Worm (Caenorhabditis elegans) whole organism, late embryonic: Measurements from ENCODE around the gene nrf-6.

Experiments
- C08G9.2 ChIP-seq: sonication (generic microtip); optimal IDR thresholded peaks from 2 replicates; lab custom pipeline; 2016; ENCODE audit warnings: mild to moderate bottlenecking, missing genetic modification characterization, moderate library complexity, missing compliant biosample characterization
- C38D4.7 ChIP-seq: fragments of 200-800 bp; sonication (Bioruptor generic); optimal IDR thresholded peaks from 2 replicates; lab custom pipeline; 2018; ENCODE audit warnings: mild to moderate bottlenecking, missing genetic modification characterization, moderate library complexity, missing compliant biosample characterization
- F13H6.1 ChIP-seq: sonication (generic microtip); optimal IDR thresholded peaks from 2 replicates; lab custom pipeline; 2016; ENCODE audit warnings: missing genetic modification characterization, missing compliant biosample characterization
- K02D7.2 ChIP-seq: sonication (generic microtip); optimal IDR thresholded peaks from 2 replicates; lab custom pipeline; 2017; ENCODE audit warnings: mild to moderate bottlenecking, missing genetic modification characterization, missing compliant biosample characterization
- K09A11.1 ChIP-seq: sonication (generic microtip); optimal IDR thresholded peaks from 2 replicates; lab custom pipeline; 2017; ENCODE audit warnings: antibody characterized with exemption, mild to moderate bottlenecking, missing genetic modification characterization, missing compliant biosample characterization; ENCODE audit not compliant: insufficient read depth
- ama-1 ChIP-seq: fragments of 150-350 bp; optimal IDR thresholded peaks from 2 replicates; lab custom pipeline; 2014
- ceh-14 ChIP-seq: sonication (generic microtip); optimal IDR thresholded peaks from 2 replicates; lab custom pipeline; 2016; ENCODE audit warnings: missing genotype, missing genetic modification characterization, missing compliant biosample characterization
- ceh-18 ChIP-seq: sonication (generic microtip); optimal IDR thresholded peaks from 2 replicates; lab custom pipeline; 2016; ENCODE audit warnings: missing genetic modification characterization, missing compliant biosample characterization
- ceh-19 ChIP-seq: fragments of 200-800 bp; sonication (Bioruptor generic); optimal IDR thresholded peaks from 2 replicates; lab custom pipeline; 2018; ENCODE audit warnings: mild to moderate bottlenecking, missing genetic modification characterization, missing compliant biosample characterization
- ceh-2 ChIP-seq: sonication (generic microtip); optimal IDR thresholded peaks from 2 replicates; lab custom pipeline; 2016; ENCODE audit warnings: missing genotype, missing genetic modification characterization, missing compliant biosample characterization
- ceh-22 ChIP-seq: sonication (generic microtip); optimal IDR thresholded peaks from 2 replicates; lab custom pipeline; 2017; ENCODE audit warnings: missing biosample characterization, missing genetic modification characterization
- ceh-31 ChIP-seq: sonication (generic microtip); optimal IDR thresholded peaks from 2 replicates; lab custom pipeline; 2016; ENCODE audit warnings: missing genetic modification characterization, missing compliant biosample characterization
- ceh-34 ChIP-seq: sonication (generic microtip); optimal IDR thresholded peaks from 2 replicates; lab custom pipeline; 2016; ENCODE audit warnings: mild to moderate bottlenecking, missing genetic modification characterization, missing compliant biosample characterization
- ceh-45 ChIP-seq: fragments of 200-800 bp; sonication (Bioruptor generic); IDR thresholded peaks from 2 replicates; pipeline ENCODE4 v1.3.6; 2022; ENCODE audit warnings: missing genetic modification reagents, missing genetic modification characterization, missing compliant biosample characterization
- ceh-48 ChIP-seq: sonication (generic microtip); optimal IDR thresholded peaks from 2 replicates; lab custom pipeline; 2016; ENCODE audit warnings: missing genetic modification characterization, inconsistent platforms, missing compliant biosample characterization
- ceh-9 ChIP-seq: sonication (generic microtip); optimal IDR thresholded peaks from 2 replicates; lab custom pipeline; 2016; ENCODE audit warnings: mild to moderate bottlenecking, missing genetic modification characterization, inconsistent platforms, missing compliant biosample characterization
- che-1 ChIP-seq: sonication (generic microtip); optimal IDR thresholded peaks from 2 replicates; lab custom pipeline; 2016; ENCODE audit warnings: mild to moderate bottlenecking, missing genetic modification characterization, missing compliant biosample characterization
- dmd-4 ChIP-seq: sonication (generic microtip); optimal IDR thresholded peaks from 2 replicates; lab custom pipeline; 2016; ENCODE audit warnings: borderline replicate concordance, missing genetic modification characterization, missing compliant biosample characterization
- dve-1 ChIP-seq: sonication (generic microtip); optimal IDR thresholded peaks from 2 replicates; lab custom pipeline; 2017; ENCODE audit warnings: antibody characterized with exemption, mild to moderate bottlenecking, missing genetic modification characterization, missing compliant biosample characterization
- elt-2 ChIP-seq: sonication (generic microtip); optimal IDR thresholded peaks from 2 replicates; lab custom pipeline; 2016; ENCODE audit warnings: missing genetic modification reagents, missing genetic modification characterization, missing compliant biosample characterization
- ets-4 ChIP-seq: sonication (generic microtip); optimal IDR thresholded peaks from 2 replicates; lab custom pipeline; 2016; ENCODE audit warnings: missing genetic modification characterization, missing compliant biosample characterization
- eyg-1 ChIP-seq: sonication (generic microtip); optimal IDR thresholded peaks from 2 replicates; lab custom pipeline; 2016; ENCODE audit warnings: missing genotype, missing genetic modification characterization, missing compliant biosample characterization
- fax-1 ChIP-seq: sonication (generic microtip); optimal IDR thresholded peaks from 2 replicates; lab custom pipeline; 2016; ENCODE audit warnings: missing genotype, missing genetic modification characterization, missing compliant biosample characterization
- fkh-6 ChIP-seq: sonication (generic microtip); optimal IDR thresholded peaks from 2 replicates; lab custom pipeline; 2016; ENCODE audit warnings: missing genetic modification characterization, missing compliant biosample characterization
- hlh-15 ChIP-seq: sonication (generic microtip); optimal IDR thresholded peaks from 2 replicates; lab custom pipeline; 2016; ENCODE audit warnings: missing genetic modification characterization, missing compliant biosample characterization
- hlh-30 ChIP-seq: sonication (generic microtip); optimal IDR thresholded peaks from 2 replicates; lab custom pipeline; 2017; ENCODE audit warnings: antibody characterized with exemption, missing genetic modification characterization, missing compliant biosample characterization; ENCODE audit not compliant: insufficient read depth
- lim-6 ChIP-seq: sonication (generic microtip); optimal IDR thresholded peaks from 2 replicates; lab custom pipeline; 2016; ENCODE audit warnings: missing genetic modification characterization, missing compliant biosample characterization
- lin-11 ChIP-seq: fragments of 200-800 bp; sonication (Bioruptor generic); optimal IDR thresholded peaks from 2 replicates; lab custom pipeline; 2018; ENCODE audit warnings: mild to moderate bottlenecking, missing genetic modification characterization, missing compliant biosample characterization
- nfya-1 ChIP-seq: sonication (generic microtip); optimal IDR thresholded peaks from 2 replicates; lab custom pipeline; 2017; ENCODE audit warnings: missing genetic modification characterization, mild to moderate bottlenecking, missing compliant biosample characterization, antibody characterized with exemption, moderate library complexity
- nhr-11 ChIP-seq: fragments of 150-350 bp; optimal IDR thresholded peaks from 2 replicates; lab custom pipeline; 2014; ENCODE audit warnings: missing biosample characterization, missing genetic modification characterization
- npax-4 ChIP-seq: sonication (generic microtip); optimal IDR thresholded peaks from 2 replicates; lab custom pipeline; 2016; ENCODE audit warnings: missing genetic modification characterization, missing compliant biosample characterization
- odd-2 ChIP-seq: sonication (generic microtip); optimal IDR thresholded peaks from 2 replicates; lab custom pipeline; 2017; ENCODE audit warnings: antibody characterized with exemption, mild to moderate bottlenecking, missing genetic modification characterization, missing compliant biosample characterization
- pax-1 ChIP-seq: fragments of 150-350 bp; optimal IDR thresholded peaks from 2 replicates; lab custom pipeline; 2014; ENCODE audit warnings: missing biosample characterization, missing genetic modification characterization
- pha-2 ChIP-seq: sonication (generic microtip); optimal IDR thresholded peaks from 2 replicates; lab custom pipeline; 2017; ENCODE audit warnings: mild to moderate bottlenecking, missing genetic modification characterization, missing compliant biosample characterization
- ref-2 ChIP-seq: sonication (generic microtip); optimal IDR thresholded peaks from 2 replicates; lab custom pipeline; 2016; ENCODE audit warnings: missing genetic modification characterization, missing compliant biosample characterization
- sox-2 ChIP-seq: fragments of 200-800 bp; sonication (Bioruptor generic); IDR thresholded peaks from 2 replicates; pipeline ENCODE4 v1.3.6; 2022; ENCODE audit warnings: missing genetic modification reagents, missing genetic modification characterization, missing compliant biosample characterization
- ttx-3 ChIP-seq: sonication (generic microtip); optimal IDR thresholded peaks from 2 replicates; lab custom pipeline; 2016; ENCODE audit warnings: missing genetic modification reagents, missing genetic modification characterization, missing compliant biosample characterization
- unc-42 ChIP-seq: sonication (generic microtip); optimal IDR thresholded peaks from 2 replicates; lab custom pipeline; 2016; ENCODE audit warnings: missing genotype, missing genetic modification characterization, missing compliant biosample characterization
- unc-55 ChIP-seq: sonication (generic microtip); optimal IDR thresholded peaks from 2 replicates; lab custom pipeline; 2017; ENCODE audit warnings: missing biosample characterization, missing genetic modification reagents, missing genetic modification characterization
- unc-86 ChIP-seq: sonication (generic microtip); optimal IDR thresholded peaks from 2 replicates; lab custom pipeline; 2016; ENCODE audit warnings: missing genetic modification characterization, missing compliant biosample characterization
- ztf-16 ChIP-seq: sonication (generic microtip); optimal IDR thresholded peaks from 2 replicates; lab custom pipeline; 2017; ENCODE audit warnings: missing genetic modification characterization, missing compliant biosample characterization

The nrf-6 gene

ce11 chrII:8075324-8075810 lies 42.9 kb upstream of the nrf-6 start, which contains the start of gene K02C4.2 (continued):
- peak; percentile 52 for TF ChIP-seq ceh-34 (tag; lab: Kevin White, UChicago)
- TF ChIP-seq lin-11 (tag; lab: Kevin White, UChicago), result peak; percentile 49
- 0 out of 2 replicates have a peak, but pooled peaks have one; percentile 30 for TF ChIP-seq ceh-45 (GFP tag; lab: Robert Waterston, UW)
- no peak for TF ChIP-seq sox-2 (GFP tag; lab: Robert Waterston, UW)
- no peak for TF ChIP-seq nhr-11 (tag; lab: Kevin White, UChicago)
- TF ChIP-seq fax-1 (tag; lab: Kevin White, UChicago), result peak; percentile 9
- TF ChIP-seq K02D7.2 (tag; lab: Kevin White, UChicago), result peak; percentile 5
- peak; percentile 45 for TF ChIP-seq ceh-22 (tag; lab: Kevin White, UChicago)
- peak; percentile 46 for TF ChIP-seq fkh-6 (tag; lab: Kevin White, UChicago)
- no peak for TF ChIP-seq ceh-9 (tag; lab: Kevin White, UChicago)
- TF ChIP-seq pha-2 (tag; lab: Kevin White, UChicago), result peak; percentile 21
- TF ChIP-seq ceh-2 (tag; lab: Kevin White, UChicago), result peak; percentile 6
- peak; percentile 40 for TF ChIP-seq ceh-14 (tag; lab: Kevin White, UChicago)
- TF ChIP-seq ztf-16, result peak; percentile 67
- peak; percentile 59 for TF ChIP-seq ref-2
- TF ChIP-seq ets-4 (tag; lab: Kevin White, UChicago), result no peak
- peak; percentile 40 for TF ChIP-seq ttx-3 (tag; lab: Kevin White, UChicago)
- TF ChIP-seq che-1 (tag; lab: Kevin White, UChicago), result peak; percentile 71
- peak; percentile 10 for TF ChIP-seq ceh-31 (tag; lab: Kevin White, UChicago)
- no peak for TF ChIP-seq pax-1 (tag; lab: Kevin White, UChicago)
- TF ChIP-seq unc-86 (tag; lab: Kevin White, UChicago), result peak; percentile 37
- no peak for TF ChIP-seq hlh-15 (tag; lab: Kevin White, UChicago)
- peak; percentile 52 for TF ChIP-seq eyg-1
- peak; percentile 63 for TF ChIP-seq K09A11.1
- TF ChIP-seq, all 69 proteins: peak for 37

ce11 chrII:8074058-8074457 lies 41.5 kb upstream of the nrf-6 start:
- TF ChIP-seq ceh-31 (tag; lab: Kevin White, UChicago) (no peak), ceh-9 (tag; lab: Kevin White, UChicago) (no peak)

ce11 chrII:8073222-8073621 lies 40.7 kb upstream of the nrf-6 start, which contains the start of gene gpcp-2:
gpcp-2 (minus strand) TSS chrII:8073374.
- peak; percentile 24 for TF ChIP-seq elt-2 (tag; lab: Kevin White, UChicago)
- no peak for TF ChIP-seq F13H6.1

- TF ChIP-seq ceh-34 (tag; lab: Kevin White, UChicago) (peak; percentile 84), fax-1 (tag; lab: Kevin White, UChicago) (no peak), ceh-19 (peak; percentile 40), unc-55 (peak; percentile 86), F13H6.1 (no peak), K09A11.1 (no peak), unc-42 (tag; lab: Kevin White, UChicago) (peak; percentile 33), ceh-2 (tag; lab: Kevin White, UChicago) (no peak), lim-6 (no peak), ama-1 (lab: Kevin White, UChicago) (no peak), C38D4.7 (GFP tag; lab: Kevin White, UChicago) (no peak), odd-2 (tag; lab: Kevin White, UChicago) (no peak), npax-4 (tag; lab: Kevin White, UChicago) (no peak), hlh-30 (tag; lab: Kevin White, UChicago) (peak; percentile 85), dve-1 (tag; lab: Kevin White, UChicago) (no peak), ceh-48 (tag; lab: Kevin White, UChicago) (peak; percentile 42), unc-86 (tag; lab: Kevin White, UChicago) (no peak), ceh-18 (tag; lab: Kevin White, UChicago) (peak; percentile 17), nhr-11 (tag; lab: Kevin White, UChicago) (no peak), nfya-1 (tag; lab: Kevin White, UChicago) (peak; percentile 1), K02D7.2 (tag; lab: Kevin White, UChicago) (no peak), ceh-14 (tag; lab: Kevin White, UChicago) (no peak), C08G9.2 (tag; lab: Kevin White, UChicago) (no peak), dmd-4 (tag; lab: Kevin White, UChicago) (no peak), ceh-45 (GFP tag; lab: Robert Waterston, UW) (no peak), ceh-31 (tag; lab: Kevin White, UChicago) (no peak)
Observed at ce11 chrII:8071801-8072544, 39.5 kb upstream of the nrf-6 start.
